Worm (Caenorhabditis elegans) whole organism, L2 larva: ENCODE measurements around the gene F54D5.3.
A peak's percentile ranks its signal among the peaks of the same experiment; 100 is the strongest.
"Not testable (repeated sequence)": the region's sequence is repeated elsewhere in the genome, so short reads cannot be mapped to it uniquely, and the experiment has no call there.

Experiments used
- C34F6.9 ChIP-seq: fragments of 150-350 bp; optimal IDR thresholded peaks from 2 replicates; lab custom pipeline; 2014; ENCODE audit warnings: missing biosample characterization, missing genetic modification characterization
- F13H6.1 ChIP-seq: sonication (generic microtip); optimal IDR thresholded peaks from 2 replicates; lab custom pipeline; 2016; ENCODE audit warnings: missing genetic modification characterization, missing compliant biosample characterization
- R02D3.7 ChIP-seq: fragments of 150-350 bp; optimal IDR thresholded peaks from 2 replicates; lab custom pipeline; 2014; ENCODE audit warnings: missing biosample characterization, missing genetic modification characterization
- Y55F3AM.14 ChIP-seq: fragments of 200-800 bp; sonication (Bioruptor generic); optimal IDR thresholded peaks from 2 replicates; lab custom pipeline; 2018; ENCODE audit warnings: mild to moderate bottlenecking, missing genetic modification characterization, missing compliant biosample characterization
- ZK546.5 ChIP-seq: sonication (generic microtip); optimal IDR thresholded peaks from 2 replicates; lab custom pipeline; 2017; ENCODE audit warnings: missing biosample characterization, missing genetic modification characterization
- aly-2 ChIP-seq: fragments of 150-350 bp; optimal IDR thresholded peaks from 2 replicates; lab custom pipeline; 2014; ENCODE audit warnings: missing biosample characterization, missing genetic modification characterization
- ama-1 ChIP-seq: fragments of 150-350 bp; optimal IDR thresholded peaks from 2 replicates; lab custom pipeline; 2018; ENCODE audit warnings: inconsistent platforms
- ceh-82 ChIP-seq: fragments of 150-350 bp; optimal IDR thresholded peaks from 2 replicates; lab custom pipeline; 2014; ENCODE audit warnings: missing biosample characterization, missing genetic modification characterization
- crh-2 ChIP-seq: sonication (generic microtip); optimal IDR thresholded peaks from 2 replicates; lab custom pipeline; 2017; ENCODE audit warnings: missing biosample characterization, missing genetic modification characterization
- egl-27 ChIP-seq: sonication (generic microtip); optimal IDR thresholded peaks from 3 replicates; lab custom pipeline; 2017; ENCODE audit warnings: missing biosample characterization, missing genetic modification reagents, missing genetic modification characterization
- elt-3 ChIP-seq: sonication (generic microtip); optimal IDR thresholded peaks from 2 replicates; lab custom pipeline; 2017; ENCODE audit warnings: missing biosample characterization, missing genetic modification characterization
- fos-1 ChIP-seq: fragments of 150-350 bp; optimal IDR thresholded peaks from 2 replicates; lab custom pipeline; 2014; ENCODE audit warnings: missing biosample characterization, missing genetic modification characterization
- gmeb-1 ChIP-seq: fragments of 150-350 bp; optimal IDR thresholded peaks from 2 replicates; lab custom pipeline; 2014; ENCODE audit warnings: missing biosample characterization, missing genetic modification characterization
- lin-11 ChIP-seq: fragments of 150-350 bp; sonication (generic microtip); optimal IDR thresholded peaks from 2 replicates; lab custom pipeline; 2014; ENCODE audit warnings: missing biosample characterization, missing genetic modification characterization, inconsistent platforms, mixed read lengths
- lin-13 ChIP-seq: fragments of 150-350 bp; optimal IDR thresholded peaks from 2 replicates; lab custom pipeline; 2014; ENCODE audit warnings: missing biosample characterization, missing genetic modification reagents, missing genetic modification characterization
- lin-39 ChIP-seq: fragments of 150-350 bp; optimal IDR thresholded peaks from 2 replicates; lab custom pipeline; 2014; ENCODE audit warnings: missing biosample characterization, missing genetic modification reagents, missing genetic modification characterization
- lsy-2 ChIP-seq, 2 experiments: fragments of 150-350 bp in 1 of 2; sonication (generic microtip) in 1 of 2; optimal IDR thresholded peaks; 2 replicates each; lab custom pipeline; 2014 to 2017; ENCODE audit warnings: missing biosample characterization in 2 of 2, missing genetic modification characterization in 2 of 2
- mab-5 ChIP-seq: fragments of 150-350 bp; optimal IDR thresholded peaks from 2 replicates; lab custom pipeline; 2014; ENCODE audit warnings: missing biosample characterization, missing genetic modification characterization
- mbf-1 ChIP-seq: sonication (generic microtip); optimal IDR thresholded peaks from 2 replicates; lab custom pipeline; 2017; ENCODE audit warnings: missing biosample characterization, missing genetic modification characterization
- mdl-1 ChIP-seq, 2 experiments: fragments of 150-350 bp in 1 of 2; sonication (generic microtip) in 1 of 2; optimal IDR thresholded peaks; 2 replicates each; lab custom pipeline; 2017; ENCODE audit warnings: missing biosample characterization in 2 of 2, missing genetic modification characterization in 2 of 2
- nhr-129 ChIP-seq: fragments of 150-350 bp; optimal IDR thresholded peaks from 2 replicates; lab custom pipeline; 2014; ENCODE audit warnings: missing biosample characterization, missing genetic modification characterization
- nhr-21 ChIP-seq: fragments of 150-350 bp; optimal IDR thresholded peaks from 2 replicates; lab custom pipeline; 2014; ENCODE audit warnings: missing biosample characterization, missing genetic modification characterization
- nhr-25 ChIP-seq: fragments of 150-350 bp; sonication (generic microtip); optimal IDR thresholded peaks from 3 replicates; lab custom pipeline; 2014; ENCODE audit warnings: missing biosample characterization, missing genetic modification characterization
- nhr-6 ChIP-seq: fragments of 150-350 bp; optimal IDR thresholded peaks from 2 replicates; lab custom pipeline; 2014; ENCODE audit warnings: missing biosample characterization, missing genetic modification characterization
- nhr-77 ChIP-seq: fragments of 150-350 bp; optimal IDR thresholded peaks from 2 replicates; lab custom pipeline; 2014; ENCODE audit warnings: missing biosample characterization, missing genetic modification characterization
- sem-4 ChIP-seq: fragments of 150-350 bp; optimal IDR thresholded peaks from 2 replicates; lab custom pipeline; 2014; ENCODE audit warnings: missing biosample characterization, missing genetic modification reagents, missing genetic modification characterization
- sma-3 ChIP-seq: sonication (generic microtip); optimal IDR thresholded peaks from 2 replicates; lab custom pipeline; 2016; ENCODE audit warnings: missing genetic modification reagents, missing genetic modification characterization, missing compliant biosample characterization
- sma-9 ChIP-seq, 2 experiments: fragments of 150-350 bp in 1 of 2; sonication (generic microtip) in 1 of 2; optimal IDR thresholded peaks; 2 replicates each; lab custom pipeline; 2014 to 2016; ENCODE audit warnings: missing genetic modification characterization in 2 of 2, mild to moderate bottlenecking in 1 of 2, missing biosample characterization in 1 of 2, missing compliant biosample characterization in 1 of 2, missing genetic modification reagents in 1 of 2, moderate library complexity in 1 of 2
- snpc-4 ChIP-seq: fragments of 150-350 bp; optimal IDR thresholded peaks from 2 replicates; lab custom pipeline; 2014; ENCODE audit warnings: missing biosample characterization, missing genetic modification characterization
- unc-39 ChIP-seq: fragments of 150-350 bp; optimal IDR thresholded peaks from 2 replicates; lab custom pipeline; 2014; ENCODE audit warnings: missing biosample characterization, missing genetic modification characterization
- unc-55 ChIP-seq: fragments of 150-350 bp; sonication (generic microtip); optimal IDR thresholded peaks from 3 replicates; lab custom pipeline; 2014; ENCODE audit warnings: missing biosample characterization, missing genetic modification reagents, missing genetic modification characterization
- zag-1 ChIP-seq: fragments of 150-350 bp; optimal IDR thresholded peaks from 2 replicates; lab custom pipeline; 2014; ENCODE audit warnings: missing biosample characterization, missing genetic modification characterization
- ztf-11 ChIP-seq: sonication (generic microtip); optimal IDR thresholded peaks from 2 replicates; lab custom pipeline; 2017; ENCODE audit warnings: missing biosample characterization, missing genetic modification characterization
- ztf-4 ChIP-seq: fragments of 150-350 bp; optimal IDR thresholded peaks from 2 replicates; lab custom pipeline; 2014; ENCODE audit warnings: missing biosample characterization, missing genetic modification characterization

Gene F54D5.3

ce11 chrII:11571260-11571854, at the start of gene F54D5.3:
Gene F54D5.3 (plus strand): TSS chrII:11571805.
- TF ChIP-seq ama-1 (no peak), elt-3 (tag; lab: Kevin White, UChicago) (no peak), fos-1 (tag; lab: Kevin White, UChicago) (peak; percentile 87), nhr-129 (tag; lab: Kevin White, UChicago) (no peak), unc-39 (tag; lab: Kevin White, UChicago) (no peak)

ce11 chrII:11526954-11527353, 44.7 kb upstream of the F54D5.3 start, which contains the start of gene age-1:
Gene age-1 (minus strand): TSS chrII:11527054.
- TF ChIP-seq ztf-11 (tag; lab: Kevin White, UChicago): no peak
- no peak for TF ChIP-seq egl-27 (tag; lab: Kevin White, UChicago)
- no peak for TF ChIP-seq nhr-6 (tag; lab: Kevin White, UChicago)
- TF ChIP-seq R02D3.7 (tag; lab: Kevin White, UChicago): no peak
- no peak for TF ChIP-seq unc-39 (tag; lab: Kevin White, UChicago)
- TF ChIP-seq ZK546.5: no peak
- no peak for TF ChIP-seq mdl-1 (tag; optimal IDR thresholded peaks at IDR 0.05; lab: Kevin White, UChicago)
- TF ChIP-seq sma-3: no peak
- TF ChIP-seq crh-2 (tag; lab: Kevin White, UChicago): no peak
- TF ChIP-seq F13H6.1 (tag; lab: Kevin White, UChicago): no peak
- no peak for TF ChIP-seq nhr-77 (tag; lab: Kevin White, UChicago)
- TF ChIP-seq gmeb-1: no peak
- no peak for TF ChIP-seq aly-2
- no peak for TF ChIP-seq unc-55
- TF ChIP-seq lsy-2 (tag; optimal IDR thresholded peaks at IDR 0.05; lab: Kevin White, UChicago): no peak
- TF ChIP-seq lin-11 (tag; lab: Kevin White, UChicago): no peak

ce11 chrII:11533716-11534115, 37.9 kb upstream of the F54D5.3 start, which contains the start of gene mdt-8:
Gene mdt-8 (minus strand): TSS chrII:11533816.
- TF ChIP-seq mbf-1 (tag; lab: Kevin White, UChicago): no peak
- TF ChIP-seq lin-39 (tag; lab: Kevin White, UChicago): no peak

ce11 chrII:11534429-11535099, 37.0 kb upstream of the F54D5.3 start, which contains the start of gene Y62F5A.12:
Gene Y62F5A.12 (minus strand): TSS chrII:11534479.
- TF ChIP-seq sma-9 (GFP tag; optimal IDR thresholded peaks at IDR 0.05; lab: Kevin White, UChicago) (peak; percentile 88), gmeb-1 (peak; percentile 86), sma-3 (peak; percentile 94), ZK546.5 (peak; percentile 38), snpc-4 (tag; lab: Kevin White, UChicago) (peak; percentile 10), nhr-25 (tag; lab: Kevin White, UChicago) (peak; percentile 52), lsy-2 (tag; optimal IDR thresholded peaks at IDR 0.05; lab: Kevin White, UChicago) (peak; percentile 59 to 81), nhr-6 (tag; lab: Kevin White, UChicago) (peak; percentile 5), sem-4 (peak; percentile 50), mab-5 (tag; lab: Kevin White, UChicago) (peak; percentile 5), crh-2 (tag; lab: Kevin White, UChicago) (peak; percentile 71), ceh-82 (peak; percentile 65), Y55F3AM.14 (GFP tag; lab: Kevin White, UChicago) (peak; percentile 73), fos-1 (tag; lab: Kevin White, UChicago) (peak; percentile 12), ztf-4 (tag; lab: Kevin White, UChicago) (peak; percentile 49), C34F6.9 (tag; lab: Kevin White, UChicago) (peak; percentile 62), nhr-129 (tag; lab: Kevin White, UChicago) (peak; percentile 69), F13H6.1 (tag; lab: Kevin White, UChicago) (peak; percentile 89), nhr-21 (tag; lab: Kevin White, UChicago) (peak; percentile 54), mdl-1 (tag; optimal IDR thresholded peaks at IDR 0.05; lab: Kevin White, UChicago) (peak in 1 of 2 experiments; percentile 58), egl-27 (tag; lab: Kevin White, UChicago) (peak; percentile 64), unc-55 (peak; percentile 68), zag-1 (tag; lab: Kevin White, UChicago) (peak; percentile 2), lin-13 (peak; percentile 88), lin-11 (tag; lab: Kevin White, UChicago) (peak; percentile 39)
- not testable (repeated sequence) for TF ChIP-seq sma-9 (tag; optimal IDR thresholded peaks at IDR 0.05; lab: Kevin White, UChicago)
